Fruit fly (Drosophila melanogaster): ENCODE results near the gene Glyp.

dm6 chr2L:2184659-2185058 is 54.0 kb downstream of the Glyp start:
- TF ChIP-seq CG8478 (optimal IDR thresholded peaks at IDR 0.05) (no peak), CTCF (optimal IDR thresholded peaks at IDR 0.05) (no peak)

Measured in S2 (cell line).